Worm (Caenorhabditis elegans) whole organism, L2 larva: ENCODE measurements around the gene ZC443.3.

ENCODE experiments used
- C34F6.9 ChIP-seq: fragments of 150-350 bp; optimal IDR thresholded peaks from 2 replicates; lab custom pipeline; 2014; ENCODE audit warnings: missing biosample characterization, missing genetic modification characterization
- R02D3.7 ChIP-seq: fragments of 150-350 bp; optimal IDR thresholded peaks from 2 replicates; lab custom pipeline; 2014; ENCODE audit warnings: missing biosample characterization, missing genetic modification characterization
- alr-1 ChIP-seq: fragments of 150-350 bp; optimal IDR thresholded peaks from 2 replicates; lab custom pipeline; 2014; ENCODE audit warnings: missing biosample characterization, missing genetic modification characterization
- aly-2 ChIP-seq: fragments of 150-350 bp; optimal IDR thresholded peaks from 2 replicates; lab custom pipeline; 2014; ENCODE audit warnings: missing biosample characterization, missing genetic modification characterization
- egl-27 ChIP-seq: sonication (generic microtip); optimal IDR thresholded peaks from 3 replicates; lab custom pipeline; 2017; ENCODE audit warnings: missing biosample characterization, missing genetic modification reagents, missing genetic modification characterization
- fos-1 ChIP-seq: fragments of 150-350 bp; optimal IDR thresholded peaks from 2 replicates; lab custom pipeline; 2014; ENCODE audit warnings: missing biosample characterization, missing genetic modification characterization
- lin-13 ChIP-seq: fragments of 150-350 bp; optimal IDR thresholded peaks from 2 replicates; lab custom pipeline; 2014; ENCODE audit warnings: missing biosample characterization, missing genetic modification reagents, missing genetic modification characterization
- mdl-1 ChIP-seq, 2 experiments: fragments of 150-350 bp in 1 of 2; sonication (generic microtip) in 1 of 2; optimal IDR thresholded peaks; 2 replicates each; lab custom pipeline; 2017; ENCODE audit warnings: missing biosample characterization in 2 of 2, missing genetic modification characterization in 2 of 2
- nhr-11 ChIP-seq: fragments of 150-350 bp; optimal IDR thresholded peaks from 2 replicates; lab custom pipeline; 2014; ENCODE audit warnings: missing biosample characterization, missing genetic modification characterization
- nhr-12 ChIP-seq: fragments of 150-350 bp; optimal IDR thresholded peaks from 2 replicates; lab custom pipeline; 2014; ENCODE audit warnings: missing biosample characterization, missing genetic modification characterization
- skn-1 ChIP-seq: sonication (generic microtip); optimal IDR thresholded peaks from 2 replicates; lab custom pipeline; 2017; ENCODE audit warnings: missing biosample characterization, missing genetic modification characterization
- snpc-4 ChIP-seq: fragments of 150-350 bp; optimal IDR thresholded peaks from 2 replicates; lab custom pipeline; 2014; ENCODE audit warnings: missing biosample characterization, missing genetic modification characterization
- zag-1 ChIP-seq: fragments of 150-350 bp; optimal IDR thresholded peaks from 2 replicates; lab custom pipeline; 2014; ENCODE audit warnings: missing biosample characterization, missing genetic modification characterization
- ztf-11 ChIP-seq: sonication (generic microtip); optimal IDR thresholded peaks from 2 replicates; lab custom pipeline; 2017; ENCODE audit warnings: missing biosample characterization, missing genetic modification characterization

ce11 chrV:12854766-12855165 is 40.8 kb upstream of the ZC443.3 start, which contains the start of gene C44H9.7:
- TF ChIP-seq R02D3.7 (tag; lab: Kevin White, UChicago): no peak
- TF ChIP-seq skn-1 (tag; lab: Kevin White, UChicago): no peak
- no peak for TF ChIP-seq aly-2 (tag; lab: Kevin White, UChicago)
- no peak for TF ChIP-seq nhr-11 (tag; lab: Kevin White, UChicago)
- no peak for TF ChIP-seq egl-27 (tag; lab: Kevin White, UChicago)
- no peak for TF ChIP-seq alr-1 (tag; lab: Kevin White, UChicago)
- no peak for TF ChIP-seq nhr-12 (tag; lab: Kevin White, UChicago)
- no peak for TF ChIP-seq snpc-4 (tag; lab: Kevin White, UChicago)
- no peak for TF ChIP-seq fos-1
- TF ChIP-seq zag-1 (tag; lab: Kevin White, UChicago): no peak
- TF ChIP-seq C34F6.9 (tag; lab: Kevin White, UChicago): no peak
- no peak for TF ChIP-seq lin-13
- TF ChIP-seq mdl-1 (tag; optimal IDR thresholded peaks at IDR 0.05; lab: Kevin White, UChicago): no peak
- no peak for TF ChIP-seq ztf-11 (tag; lab: Kevin White, UChicago)
